Worm (Caenorhabditis elegans) whole organism, L1 larva: ENCODE results near the gene R10E9.4.

Source experiments
- C16A3.4 ChIP-seq: fragments of 150-350 bp; optimal IDR thresholded peaks from 2 replicates; lab custom pipeline; 2014; ENCODE audit warnings: missing biosample characterization, missing genetic modification characterization
- F16B12.6 ChIP-seq: fragments of 150-350 bp; optimal IDR thresholded peaks from 2 replicates; lab custom pipeline; 2014; ENCODE audit warnings: missing biosample characterization, missing genetic modification characterization
- aha-1 ChIP-seq: fragments of 150-350 bp; optimal IDR thresholded peaks from 2 replicates; lab custom pipeline; 2014; ENCODE audit warnings: missing biosample characterization, missing genetic modification characterization
- alr-1 ChIP-seq: fragments of 200-800 bp; sonication (Bioruptor generic); optimal IDR thresholded peaks from 2 replicates; lab custom pipeline; 2018; ENCODE audit warnings: borderline replicate concordance, mild to moderate bottlenecking, missing genetic modification characterization, missing compliant biosample characterization
- ama-1 ChIP-seq: fragments of 150-350 bp; optimal IDR thresholded peaks from 2 replicates; lab custom pipeline; 2014
- blmp-1 ChIP-seq: fragments of 150-350 bp; optimal IDR thresholded peaks from 2 replicates; lab custom pipeline; 2014; ENCODE audit warnings: missing biosample characterization, missing genetic modification characterization
- ceh-63 ChIP-seq: fragments of 200-800 bp; sonication (Bioruptor generic); optimal IDR thresholded peaks from 2 replicates; lab custom pipeline; 2018; ENCODE audit warnings: mild to moderate bottlenecking, missing genetic modification characterization, missing compliant biosample characterization
- ceh-8 ChIP-seq: fragments of 200-800 bp; sonication (Bioruptor generic); optimal IDR thresholded peaks from 2 replicates; lab custom pipeline; 2018; ENCODE audit warnings: mild to moderate bottlenecking, missing genetic modification characterization, moderate library complexity, missing compliant biosample characterization
- ceh-82 ChIP-seq, 3 experiments: fragments of 150-350 bp in 1 of 3; sonication (generic microtip) in 2 of 3; optimal IDR thresholded peaks; 2 replicates each; lab custom pipeline; 2014 to 2017; ENCODE audit warnings: missing biosample characterization in 3 of 3, missing genetic modification characterization in 3 of 3
- dpl-1 ChIP-seq, 3 experiments: fragments of 150-350 bp in 2 of 3; sonication (generic microtip) in 1 of 3; optimal IDR thresholded peaks; 2 replicates each; lab custom pipeline; 2014 to 2017; ENCODE audit warnings: missing biosample characterization in 3 of 3, missing genetic modification characterization in 3 of 3, missing genetic modification reagents in 3 of 3
- efl-1 ChIP-seq, 4 experiments: fragments of 150-350 bp; optimal IDR thresholded peaks in 3 of 4; peaks in 1 of 4; 1 replicate in 1 of 4; 2 replicates in 3 of 4; lab custom pipeline; 2014; ENCODE audit warnings: missing biosample characterization in 2 of 4, missing genetic modification characterization in 2 of 4, missing genetic modification reagents in 2 of 4
- egl-13 ChIP-seq: sonication (generic microtip); optimal IDR thresholded peaks from 2 replicates; lab custom pipeline; 2016; ENCODE audit warnings: missing genotype, missing genetic modification reagents, missing genetic modification characterization, missing compliant biosample characterization
- egl-27 ChIP-seq, 2 experiments: fragments of 150-350 bp in 1 of 2; sonication (generic microtip); optimal IDR thresholded peaks; 3 replicates each; lab custom pipeline; 2017 to 2018; ENCODE audit warnings: missing biosample characterization in 2 of 2, missing genetic modification characterization in 2 of 2, missing genetic modification reagents in 2 of 2
- elt-3 ChIP-seq, 6 experiments: fragments of 150-350 bp in 1 of 6; sonication (generic microtip); optimal IDR thresholded peaks; 2 replicates each; lab custom pipeline; 2017 to 2018; ENCODE audit warnings: missing biosample characterization in 6 of 6, missing genetic modification characterization in 6 of 6, inconsistent platforms in 1 of 6
- fkh-4 ChIP-seq: sonication (generic microtip); optimal IDR thresholded peaks from 2 replicates; lab custom pipeline; 2016; ENCODE audit warnings: missing compliant biosample characterization, missing genetic modification characterization, borderline replicate concordance
- fkh-8 ChIP-seq: sonication (generic microtip); optimal IDR thresholded peaks from 2 replicates; lab custom pipeline; 2016; ENCODE audit warnings: mild to moderate bottlenecking, missing genetic modification characterization, missing compliant biosample characterization
- fos-1 ChIP-seq: fragments of 150-350 bp; optimal IDR thresholded peaks from 2 replicates; lab custom pipeline; 2014; ENCODE audit warnings: missing biosample characterization, missing genetic modification characterization
- grh-1 ChIP-seq: fragments of 200-800 bp; sonication (Bioruptor generic); IDR thresholded peaks from 2 replicates; pipeline ENCODE4 v1.3.6; 2022; ENCODE audit warnings: missing genetic modification reagents, missing genetic modification characterization, missing compliant biosample characterization
- hlh-17 ChIP-seq: fragments of 200-800 bp; sonication (Bioruptor generic); optimal IDR thresholded peaks from 2 replicates; lab custom pipeline; 2018; ENCODE audit warnings: missing genetic modification characterization, mild to moderate bottlenecking, missing compliant biosample characterization, moderate library complexity, borderline replicate concordance
- hlh-4 ChIP-seq: sonication (generic microtip); optimal IDR thresholded peaks from 2 replicates; lab custom pipeline; 2016; ENCODE audit warnings: mild to moderate bottlenecking, missing genetic modification characterization, missing compliant biosample characterization
- hpl-2 ChIP-seq: fragments of 150-350 bp; optimal IDR thresholded peaks from 2 replicates; lab custom pipeline; 2014; ENCODE audit warnings: missing biosample characterization, missing genetic modification reagents, missing genetic modification characterization
- irx-1 ChIP-seq: sonication (generic microtip); optimal IDR thresholded peaks from 2 replicates; lab custom pipeline; 2016; ENCODE audit warnings: missing genetic modification characterization, missing compliant biosample characterization
- isw-1 ChIP-seq: fragments of 200-800 bp; sonication (Bioruptor generic); IDR thresholded peaks from 2 replicates; pipeline ENCODE4 v1.3.6; 2022; ENCODE audit warnings: missing genetic modification characterization, missing compliant biosample characterization
- lin-13 ChIP-seq: fragments of 150-350 bp; optimal IDR thresholded peaks from 2 replicates; lab custom pipeline; 2014; ENCODE audit warnings: missing biosample characterization, missing genetic modification reagents, missing genetic modification characterization
- lin-15B ChIP-seq: fragments of 150-350 bp; sonication (generic microtip); optimal IDR thresholded peaks from 3 replicates; lab custom pipeline; 2014; ENCODE audit warnings: missing biosample characterization, missing genetic modification characterization
- lin-35 ChIP-seq, 2 experiments: fragments of 150-350 bp; optimal IDR thresholded peaks; 2 replicates each; lab custom pipeline; 2014; ENCODE audit warnings: missing biosample characterization in 2 of 2, missing genetic modification characterization in 2 of 2, missing genetic modification reagents in 2 of 2
- lin-39 ChIP-seq: fragments of 150-350 bp; optimal IDR thresholded peaks from 2 replicates; lab custom pipeline; 2014; ENCODE audit warnings: missing biosample characterization, missing genetic modification reagents, missing genetic modification characterization
- mdl-1 ChIP-seq, 2 experiments: fragments of 150-350 bp; optimal IDR thresholded peaks; 2 replicates each; lab custom pipeline; 2014 to 2017; ENCODE audit warnings: missing biosample characterization in 2 of 2, missing genetic modification characterization in 2 of 2, inconsistent platforms in 1 of 2
- nhr-19 ChIP-seq: fragments of 200-800 bp; sonication (Bioruptor generic); conservative IDR thresholded peaks from 2 replicates; pipeline ENCODE4 v1.3.6; 2022; ENCODE audit warnings: missing genetic modification characterization, missing compliant biosample characterization
- nhr-20 ChIP-seq: sonication (generic microtip); optimal IDR thresholded peaks from 2 replicates; lab custom pipeline; 2016; ENCODE audit warnings: mild to moderate bottlenecking, missing genetic modification characterization, missing compliant biosample characterization
- nhr-28 ChIP-seq: fragments of 150-350 bp; optimal IDR thresholded peaks from 2 replicates; lab custom pipeline; 2014; ENCODE audit warnings: missing biosample characterization, missing genetic modification characterization
- nhr-71 ChIP-seq: sonication (generic microtip); optimal IDR thresholded peaks from 2 replicates; lab custom pipeline; 2016; ENCODE audit warnings: mild to moderate bottlenecking, missing genetic modification characterization, moderate library complexity, missing compliant biosample characterization
- nhr-76 ChIP-seq: sonication (generic microtip); optimal IDR thresholded peaks from 2 replicates; lab custom pipeline; 2017; ENCODE audit warnings: missing biosample characterization, missing genetic modification characterization
- nhr-84 ChIP-seq: sonication (generic microtip); optimal IDR thresholded peaks from 2 replicates; lab custom pipeline; 2017; ENCODE audit warnings: missing biosample characterization, missing genetic modification characterization
- nhr-85 ChIP-seq: sonication (generic microtip); peaks from one replicate; lab custom pipeline; 2016; ENCODE audit warnings: missing genetic modification characterization, inconsistent platforms, missing compliant biosample characterization
- nhr-90 ChIP-seq: sonication (generic microtip); optimal IDR thresholded peaks from 2 replicates; lab custom pipeline; 2016; ENCODE audit warnings: mild to moderate bottlenecking, missing genetic modification characterization, missing compliant biosample characterization; ENCODE audit not compliant: poor library complexity
- pqm-1 ChIP-seq: sonication (generic microtip); optimal IDR thresholded peaks from 3 replicates; lab custom pipeline; 2017; ENCODE audit warnings: missing biosample characterization, missing genetic modification characterization
- rnt-1 ChIP-seq: sonication (generic microtip); optimal IDR thresholded peaks from 2 replicates; lab custom pipeline; 2016; ENCODE audit warnings: mild to moderate bottlenecking, missing genetic modification characterization, moderate library complexity, missing compliant biosample characterization
- skn-1 ChIP-seq: fragments of 150-350 bp; optimal IDR thresholded peaks from 2 replicates; lab custom pipeline; 2014; ENCODE audit warnings: missing biosample characterization, missing genetic modification characterization
- snpc-4 ChIP-seq: fragments of 150-350 bp; optimal IDR thresholded peaks from 2 replicates; lab custom pipeline; 2014; ENCODE audit warnings: missing biosample characterization, missing genetic modification characterization
- snu-23 ChIP-seq: sonication (generic microtip); optimal IDR thresholded peaks from 2 replicates; lab custom pipeline; 2016; ENCODE audit warnings: missing genetic modification characterization, missing compliant biosample characterization
- sox-4 ChIP-seq: sonication (generic microtip); optimal IDR thresholded peaks from 2 replicates; lab custom pipeline; 2016; ENCODE audit warnings: missing genetic modification characterization, missing compliant biosample characterization
- sptf-1 ChIP-seq: fragments of 150-350 bp; optimal IDR thresholded peaks from 2 replicates; lab custom pipeline; 2014; ENCODE audit warnings: missing biosample characterization, missing genetic modification characterization
- sup-37 ChIP-seq: fragments of 200-800 bp; sonication (Bioruptor generic); optimal IDR thresholded peaks from 2 replicates; lab custom pipeline; 2018; ENCODE audit warnings: mild to moderate bottlenecking, missing genetic modification characterization, missing compliant biosample characterization
- swsn-7 ChIP-seq: sonication (generic microtip); optimal IDR thresholded peaks from 2 replicates; lab custom pipeline; 2016; ENCODE audit warnings: missing genetic modification characterization, missing compliant biosample characterization
- tbx-2 ChIP-seq: sonication (generic microtip); optimal IDR thresholded peaks from 2 replicates; lab custom pipeline; 2016; ENCODE audit warnings: missing genetic modification characterization, missing compliant biosample characterization
- unc-130 ChIP-seq: fragments of 150-350 bp; optimal IDR thresholded peaks from 2 replicates; lab custom pipeline; 2017; ENCODE audit warnings: missing biosample characterization, missing genetic modification characterization, inconsistent platforms
- unc-62 ChIP-seq: fragments of 150-350 bp; optimal IDR thresholded peaks from 2 replicates; lab custom pipeline; 2014; ENCODE audit warnings: missing biosample characterization, missing genetic modification reagents, missing genetic modification characterization
- unc-86 ChIP-seq: sonication (generic microtip); optimal IDR thresholded peaks from 2 replicates; lab custom pipeline; 2016; ENCODE audit warnings: missing genetic modification characterization, missing compliant biosample characterization
- unc-98 ChIP-seq: fragments of 200-800 bp; sonication (Bioruptor generic); IDR thresholded peaks from 2 replicates; pipeline ENCODE4 v1.3.6; 2022; ENCODE audit warnings: missing genetic modification characterization, missing compliant biosample characterization
- vab-15 ChIP-seq: sonication (generic microtip); optimal IDR thresholded peaks from 2 replicates; lab custom pipeline; 2017; ENCODE audit warnings: missing genotype, mild to moderate bottlenecking, missing genetic modification characterization, missing compliant biosample characterization
- xbp-1 ChIP-seq: sonication (generic microtip); optimal IDR thresholded peaks from 2 replicates; lab custom pipeline; 2016; ENCODE audit warnings: missing genetic modification characterization, missing compliant biosample characterization
- zag-1 ChIP-seq: fragments of 150-350 bp; optimal IDR thresholded peaks from 2 replicates; lab custom pipeline; 2014; ENCODE audit warnings: missing biosample characterization, missing genetic modification characterization

R10E9.4 gene

DNA sequence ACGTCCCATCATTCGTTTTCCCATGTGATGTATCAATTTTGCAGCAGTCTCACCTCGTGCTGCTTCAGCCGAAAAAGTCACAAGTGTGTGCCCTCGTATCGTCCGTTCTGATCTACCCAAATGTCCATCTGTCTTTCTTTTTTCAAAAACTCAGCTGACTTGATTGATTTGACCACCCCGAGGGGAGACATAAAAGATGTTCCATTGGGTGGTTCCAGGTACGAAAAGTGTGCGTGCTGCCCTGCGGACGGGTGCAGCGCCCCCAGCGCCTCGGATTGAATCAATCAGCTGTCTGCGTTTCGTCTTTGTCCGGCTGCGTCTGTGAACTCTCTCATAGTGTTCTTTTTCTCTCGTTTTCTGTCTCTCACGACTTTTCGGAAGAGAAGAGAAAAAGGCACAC lies 19.4 kb downstream of the R10E9.4 start (continued):
- no peak for TF ChIP-seq ceh-63
- peak in 1 of 3 experiments; percentile 48 for TF ChIP-seq ceh-82 (tag; optimal IDR thresholded peaks at IDR 0.05; lab: Kevin White, UChicago)
- TF ChIP-seq nhr-20 (tag; lab: Kevin White, UChicago), result peak; percentile 74
- TF ChIP-seq lin-39 (tag; lab: Kevin White, UChicago), result no peak
- TF ChIP-seq egl-13 (tag; lab: Kevin White, UChicago), result no peak
- TF ChIP-seq dpl-1 (GFP tag; optimal IDR thresholded peaks at IDR 0.05; lab: Kevin White, UChicago), result peak; percentile 19 to 38 (median 31)
- peak; percentile 60 for TF ChIP-seq ama-1
- no peak for TF ChIP-seq nhr-28 (tag; lab: Kevin White, UChicago)
- no peak for TF ChIP-seq ceh-8 (GFP tag; lab: Kevin White, UChicago)
- TF ChIP-seq lin-15B (tag; lab: Kevin White, UChicago), result no peak
- TF ChIP-seq hlh-4, result no peak
- TF ChIP-seq unc-130 (tag; lab: Kevin White, UChicago), result peak; percentile 74
- TF ChIP-seq fkh-4 (tag; lab: Kevin White, UChicago), result no peak
- TF ChIP-seq nhr-84 (tag; lab: Kevin White, UChicago), result no peak
- peak; percentile 94 for TF ChIP-seq nhr-85 (tag; lab: Kevin White, UChicago)
- no peak for TF ChIP-seq hlh-17 (GFP tag; lab: Kevin White, UChicago)
- peak; percentile 36 for TF ChIP-seq vab-15 (tag; lab: Kevin White, UChicago)
- TF ChIP-seq sup-37, result peak; percentile 29
- TF ChIP-seq lin-13 (GFP tag; lab: Kevin White, UChicago), result no peak
- TF ChIP-seq hpl-2 (GFP tag; lab: Kevin White, UChicago), result no peak
- peak; percentile 39 for TF ChIP-seq tbx-2
- peak; percentile 40 to 69 for TF ChIP-seq efl-1 (optimal IDR thresholded peaks at IDR 0.05; lab: Kevin White, UChicago)
- peak in 1 of 2 experiments; percentile 94 for TF ChIP-seq efl-1 (GFP tag; optimal IDR thresholded peaks at IDR 0.05 in 1 of 2; lab: Kevin White, UChicago)
- TF ChIP-seq snpc-4 (tag; lab: Kevin White, UChicago), result peak; percentile 18
- TF ChIP-seq elt-3 (tag; optimal IDR thresholded peaks at IDR 0.05; lab: Kevin White, UChicago), result peak in 1 of 6 experiments; percentile 41
- no peak for TF ChIP-seq alr-1 (tag; lab: Kevin White, UChicago)
- TF ChIP-seq snu-23, result peak; percentile 61
- TF ChIP-seq sox-4 (tag; lab: Kevin White, UChicago), result no peak
- TF ChIP-seq swsn-7 (tag; lab: Kevin White, UChicago), result peak; percentile 35
- TF ChIP-seq nhr-90, result peak; percentile 21
- TF ChIP-seq unc-62 (GFP tag; lab: Kevin White, UChicago), result no peak
- no peak for TF ChIP-seq egl-27 (tag; optimal IDR thresholded peaks at IDR 0.05; lab: Kevin White, UChicago)
- TF ChIP-seq skn-1 (tag; lab: Kevin White, UChicago), result no peak
- no peak for TF ChIP-seq aha-1 (tag; lab: Kevin White, UChicago)
- no peak for TF ChIP-seq pqm-1 (tag; lab: Kevin White, UChicago)
- TF ChIP-seq rnt-1, result peak; percentile 50
- peak; percentile 67 for TF ChIP-seq fkh-8 (tag; lab: Kevin White, UChicago)
- TF ChIP-seq grh-1 (GFP tag; lab: Robert Waterston, UW), result no peak
- no peak for TF ChIP-seq sptf-1 (tag; lab: Kevin White, UChicago)
- TF ChIP-seq unc-98 (GFP tag; lab: Robert Waterston, UW), result no peak
- TF ChIP-seq fos-1 (tag; lab: Kevin White, UChicago), result no peak
- TF ChIP-seq irx-1, result peak; percentile 4
- peak; percentile 40 for TF ChIP-seq nhr-19 (GFP tag; lab: Robert Waterston, UW)
- TF ChIP-seq unc-86 (tag; lab: Kevin White, UChicago), result peak; percentile 8
- peak; percentile 65 for TF ChIP-seq blmp-1 (tag; lab: Kevin White, UChicago)
- peak; percentile 30 to 83 for TF ChIP-seq lin-35 (GFP tag; optimal IDR thresholded peaks at IDR 0.05; lab: Kevin White, UChicago)
- TF ChIP-seq zag-1, result no peak
- TF ChIP-seq nhr-71 (tag; lab: Kevin White, UChicago), result peak; percentile 79
- TF ChIP-seq F16B12.6 (tag; lab: Kevin White, UChicago), result no peak
- TF ChIP-seq C16A3.4 (tag; lab: Kevin White, UChicago), result peak; percentile 57
- no peak; the same call in 1 of the 2 replicates for TF ChIP-seq isw-1
- peak in 1 of 2 experiments; percentile 79 for TF ChIP-seq mdl-1 (tag; optimal IDR thresholded peaks at IDR 0.05; lab: Kevin White, UChicago)
- TF ChIP-seq xbp-1 (tag; lab: Kevin White, UChicago), result no peak
- no peak for TF ChIP-seq nhr-76 (tag; lab: Kevin White, UChicago)
